Fruit fly (Drosophila melanogaster): ENCODE measurements around the gene CG3285.

DNA sequence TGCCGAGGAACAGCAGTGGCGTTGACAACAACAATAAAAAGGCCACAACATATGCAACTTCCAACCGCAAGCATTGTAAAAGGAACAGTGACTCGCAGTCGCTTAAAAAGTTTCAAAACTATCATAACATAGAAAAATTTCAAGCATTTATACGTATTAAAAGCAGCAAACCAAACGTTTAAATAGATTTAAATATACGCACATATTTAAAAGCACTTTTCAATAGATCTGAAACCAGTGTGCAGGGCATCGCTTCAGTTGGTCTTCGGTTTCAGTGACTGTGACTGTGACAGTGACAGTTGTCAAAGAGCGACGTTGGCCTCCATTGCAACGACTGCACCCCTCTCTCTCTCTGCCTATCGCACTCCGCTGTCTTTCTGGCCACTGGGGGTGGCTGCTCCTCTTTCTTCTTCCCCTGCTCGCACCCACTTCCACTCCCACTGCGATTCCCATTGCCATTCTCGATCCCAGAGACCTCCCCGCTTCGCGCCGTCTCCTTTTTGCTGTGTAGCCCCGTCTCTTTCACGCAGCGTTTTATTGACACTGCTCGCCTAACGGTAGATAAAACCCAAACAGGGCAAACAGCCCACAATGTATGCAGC is 17.5 kb downstream of the CG3285 start:
- TF ChIP-seq sim (GFP tag; IDR thresholded peaks at IDR 0.05), result peak; percentile 67
- no peak for TF ChIP-seq trh (GFP tag; optimal IDR thresholded peaks at IDR 0.05)

All from whole organism, embryonic.